Worm (Caenorhabditis elegans) whole organism, mixed stage, embryonic: ENCODE measurements around the gene C08G9.2.

Experiments used
- elt-1 ChIP-seq: sonication (generic microtip); optimal IDR thresholded peaks from 2 replicates; lab custom pipeline; 2017; ENCODE audit warnings: missing genetic modification characterization, mild to moderate bottlenecking, missing compliant biosample characterization, antibody characterized with exemption, moderate library complexity, borderline replicate concordance; ENCODE audit not compliant: insufficient read depth
- elt-3 ChIP-seq: fragments of 150-350 bp; optimal IDR thresholded peaks from 2 replicates; lab custom pipeline; 2014; ENCODE audit warnings: missing biosample characterization, missing genetic modification characterization
- lin-13 ChIP-seq: fragments of 150-350 bp; optimal IDR thresholded peaks from 2 replicates; lab custom pipeline; 2014; ENCODE audit warnings: missing biosample characterization, missing genetic modification characterization
- nhr-28 ChIP-seq: fragments of 150-350 bp; optimal IDR thresholded peaks from 2 replicates; lab custom pipeline; 2014; ENCODE audit warnings: missing biosample characterization, missing genetic modification characterization
- snpc-4 ChIP-seq: fragments of 150-350 bp; optimal IDR thresholded peaks from 2 replicates; lab custom pipeline; 2014; ENCODE audit warnings: missing biosample characterization, missing genetic modification characterization
- unc-39 ChIP-seq: fragments of 150-350 bp; optimal IDR thresholded peaks from 2 replicates; lab custom pipeline; 2014; ENCODE audit warnings: missing biosample characterization, missing genetic modification characterization

- no peak for TF ChIP-seq snpc-4 (tag; lab: Kevin White, UChicago)
- TF ChIP-seq elt-3 (tag; lab: Kevin White, UChicago), result no peak
- no peak for TF ChIP-seq nhr-28
- TF ChIP-seq elt-1 (tag; lab: Kevin White, UChicago), result no peak
- no peak for TF ChIP-seq lin-13 (tag; lab: Kevin White, UChicago)
- TF ChIP-seq unc-39 (tag; lab: Kevin White, UChicago), result no peak
Measured at ce11 chrIV:7651120-7651519, 21.7 kb downstream of the C08G9.2 start, which contains the start of gene cima-1.
